Worm (Caenorhabditis elegans): ENCODE results near the gene shc-3.

Gene shc-3

ce11 chrX:13759676-13760447 lies 42.5 kb downstream of the shc-3 start, which contains the start of gene cest-13:
Gene cest-13 (plus strand): TSS chrX:13760237.
- TF ChIP-seq med-1 (GFP tag; optimal IDR thresholded peaks at IDR 0.05; ENCODE audit: insufficient read depth) (no peak), ztf-23 (GFP tag; IDR thresholded peaks at IDR 0.05) (no peak), cog-1 (tag; optimal IDR thresholded peaks at IDR 0.05) (no peak), tab-1 (GFP tag; IDR thresholded peaks at IDR 0.05) (no peak), ref-1 (GFP tag; conservative IDR thresholded peaks at IDR 0.05) (no peak), T22C8.4 (GFP tag; IDR thresholded peaks at IDR 0.05) (no peak), flt-1 (GFP tag; IDR thresholded peaks at IDR 0.05) (no peak), klf-2 (GFP tag; conservative IDR thresholded peaks at IDR 0.05) (no peak), ztf-29 (GFP tag; IDR thresholded peaks at IDR 0.05) (no peak)

- TF ChIP-seq ref-1 (GFP tag; conservative IDR thresholded peaks at IDR 0.05) (no peak), ztf-29 (GFP tag; IDR thresholded peaks at IDR 0.05) (no peak), cog-1 (tag; optimal IDR thresholded peaks at IDR 0.05) (no peak), T22C8.4 (GFP tag; IDR thresholded peaks at IDR 0.05) (no peak), klf-2 (GFP tag; conservative IDR thresholded peaks at IDR 0.05) (no peak), tab-1 (GFP tag; IDR thresholded peaks at IDR 0.05) (no peak), flt-1 (GFP tag; IDR thresholded peaks at IDR 0.05) (no peak), ztf-23 (GFP tag; IDR thresholded peaks at IDR 0.05) (no peak)
These were observed 49.9 kb downstream of the shc-3 start for ce11 chrX:13767282-13767681.

DNA sequence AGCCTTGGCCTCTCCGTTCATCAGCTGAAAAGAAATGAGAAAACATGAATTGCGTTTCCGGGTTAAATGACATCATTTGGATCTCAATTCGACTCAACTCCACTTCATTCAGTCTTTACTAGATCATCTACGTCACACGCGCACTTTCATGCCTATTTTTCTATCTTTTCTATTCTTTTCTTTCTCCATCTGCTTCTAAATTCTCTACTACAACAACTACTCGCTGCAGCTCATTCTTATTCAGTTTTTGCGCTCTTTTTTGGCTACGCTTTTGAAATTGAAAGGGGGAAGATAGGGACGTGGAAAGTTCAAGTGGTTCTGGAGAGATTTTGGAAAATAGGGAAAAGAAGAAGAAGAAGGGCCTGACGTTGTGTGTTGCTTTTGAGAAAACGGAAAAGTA lies 51.2 kb downstream of the shc-3 start:
- no peak for TF ChIP-seq tab-1 (GFP tag; IDR thresholded peaks at IDR 0.05)
